Fruit fly (Drosophila melanogaster): ENCODE data around the gene poe.

Gene poe

dm6 chr2L:8086736-8087467 is 15.5 kb upstream of the poe start (continued):
- TF ChIP-seq ttk (GFP tag; IDR thresholded peaks at IDR 0.05) (no peak), gt (GFP tag; IDR thresholded peaks at IDR 0.05) (no peak), CG9876 (GFP tag; optimal IDR thresholded peaks at IDR 0.05) (no peak), jing (GFP tag; optimal IDR thresholded peaks at IDR 0.05) (no peak), wek (GFP tag; optimal IDR thresholded peaks at IDR 0.05) (no peak), CG18619 (GFP tag; optimal IDR thresholded peaks at IDR 0.05) (peak; percentile 12), CG31441 (GFP tag; IDR thresholded peaks at IDR 0.05) (no peak), CG4282 (GFP tag; optimal IDR thresholded peaks at IDR 0.05) (no peak), ab (GFP tag; optimal IDR thresholded peaks at IDR 0.05) (no peak), fd64A (GFP tag; optimal IDR thresholded peaks at IDR 0.05) (no peak), CG7372 (GFP tag; IDR thresholded peaks at IDR 0.05) (no peak), vnd (GFP tag; IDR thresholded peaks at IDR 0.05; ENCODE audit: partially characterized antibody) (no peak), CG16779 (GFP tag; IDR thresholded peaks at IDR 0.05) (no peak), crc (GFP tag; optimal IDR thresholded peaks at IDR 0.05) (no peak), da (GFP tag; optimal IDR thresholded peaks at IDR 0.05) (no peak), Poxn (GFP tag; IDR thresholded peaks at IDR 0.05) (no peak), grau (tag; optimal IDR thresholded peaks at IDR 0.05) (peak; percentile 2), CG3407 (GFP tag; optimal IDR thresholded peaks at IDR 0.05) (no peak), Gsc (GFP tag; IDR thresholded peaks at IDR 0.05) (no peak), jigr1 (GFP tag; IDR thresholded peaks at IDR 0.05) (no peak), CG12744 (GFP tag; optimal IDR thresholded peaks at IDR 0.05) (no peak), CG4360 (GFP tag; IDR thresholded peaks at IDR 0.05) (no peak), CG12104 (GFP tag; optimal IDR thresholded peaks at IDR 0.05) (no peak), BEAF-32 (GFP tag; optimal IDR thresholded peaks at IDR 0.05) (no peak), Chrac-16 (GFP tag; optimal IDR thresholded peaks at IDR 0.05) (no peak), CG30431 (GFP tag; optimal IDR thresholded peaks at IDR 0.05) (no peak), Neu2 (GFP tag; optimal IDR thresholded peaks at IDR 0.05; ENCODE audit: borderline replicate concordance) (no peak), CG7556 (GFP tag; optimal IDR thresholded peaks at IDR 0.05) (no peak), Sin3A (optimal IDR thresholded peaks at IDR 0.05) (no peak), CG11456 (GFP tag; IDR thresholded peaks at IDR 0.05) (no peak), CG2875 (GFP tag; optimal IDR thresholded peaks at IDR 0.05) (no peak), CG17912 (GFP tag; optimal IDR thresholded peaks at IDR 0.05) (no peak), CG15011 (GFP tag; optimal IDR thresholded peaks at IDR 0.05) (no peak), CG16813 (GFP tag; IDR thresholded peaks at IDR 0.05; ENCODE audit: partially characterized antibody) (no peak), peb (GFP tag; IDR thresholded peaks at IDR 0.05) (no peak), HmgD (GFP tag; optimal IDR thresholded peaks at IDR 0.05) (no peak), Six4 (GFP tag; optimal IDR thresholded peaks at IDR 0.05) (no peak), MBD-R2 (GFP tag; IDR thresholded peaks at IDR 0.05) (peak; percentile 24; the same call in 1 of the 2 replicates), CG17359 (tag; optimal IDR thresholded peaks at IDR 0.05) (peak; percentile 1), dysf (GFP tag; IDR thresholded peaks at IDR 0.05) (0 out of 3 replicates have a peak, but pooled peaks have one; percentile 19), mam (GFP tag; optimal IDR thresholded peaks at IDR 0.05) (no peak), CG10565 (GFP tag; optimal IDR thresholded peaks at IDR 0.05) (no peak), Med (GFP tag) (peak; percentile 83), CG14667 (GFP tag; IDR thresholded peaks at IDR 0.05) (no peak), CG9932 (GFP tag; IDR thresholded peaks at IDR 0.05) (peak; percentile 27; the same call in 1 of the 2 replicates), CrebB (tag; optimal IDR thresholded peaks at IDR 0.05) (no peak), h (optimal IDR thresholded peaks at IDR 0.05) (no peak), CG4730 (GFP tag; IDR thresholded peaks at IDR 0.05) (no peak), tna (GFP tag; IDR thresholded peaks at IDR 0.05; ENCODE audit: partially characterized antibody) (no peak), CG3281 (GFP tag; optimal IDR thresholded peaks at IDR 0.05) (no peak), btn (GFP tag; optimal IDR thresholded peaks at IDR 0.05) (no peak), dmrt99B (tag; optimal IDR thresholded peaks at IDR 0.05) (peak; percentile 2)
